Worm (Caenorhabditis elegans) whole organism, L3 larva: ENCODE data around the gene C03C10.2.

Experiments
- ceh-28 ChIP-seq: fragments of 150-350 bp; optimal IDR thresholded peaks from 2 replicates; lab custom pipeline; 2014; ENCODE audit warnings: missing biosample characterization, missing genetic modification reagents, missing genetic modification characterization
- nhr-237 ChIP-seq: fragments of 150-350 bp; optimal IDR thresholded peaks from 2 replicates; lab custom pipeline; 2014; ENCODE audit warnings: missing biosample characterization, missing genetic modification characterization
- sea-2 ChIP-seq: fragments of 150-350 bp; sonication (generic microtip); optimal IDR thresholded peaks from 4 replicates; lab custom pipeline; 2014; ENCODE audit warnings: missing biosample characterization, missing genetic modification reagents, missing genetic modification characterization

DNA sequence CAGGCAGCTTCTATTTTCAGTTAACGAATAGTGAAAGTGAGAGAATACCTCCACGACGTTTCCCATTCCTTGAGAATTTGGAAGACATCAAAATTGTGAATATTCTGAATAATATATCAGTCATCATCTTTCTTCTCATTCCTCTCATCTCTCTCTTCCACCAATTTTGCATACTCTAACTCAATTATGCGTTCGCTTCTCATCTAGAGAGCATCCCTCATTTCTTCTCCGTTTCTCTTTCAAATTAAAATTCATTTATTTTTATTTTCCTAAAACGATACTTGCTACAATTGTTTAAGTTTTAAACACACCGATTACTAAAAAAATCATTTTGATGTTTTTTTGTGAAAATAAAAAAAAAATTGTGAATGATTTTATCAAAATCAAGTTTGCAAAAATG, 12.3 kb downstream of the C03C10.2 start:
- TF ChIP-seq ceh-28 (tag; lab: Kevin White, UChicago): no peak
- TF ChIP-seq nhr-237 (tag; lab: Kevin White, UChicago): no peak
- TF ChIP-seq sea-2 (GFP tag; lab: Kevin White, UChicago): no peak
